Fruit fly (Drosophila melanogaster): ENCODE results near the gene CG6933.

The CG6933 gene

DNA sequence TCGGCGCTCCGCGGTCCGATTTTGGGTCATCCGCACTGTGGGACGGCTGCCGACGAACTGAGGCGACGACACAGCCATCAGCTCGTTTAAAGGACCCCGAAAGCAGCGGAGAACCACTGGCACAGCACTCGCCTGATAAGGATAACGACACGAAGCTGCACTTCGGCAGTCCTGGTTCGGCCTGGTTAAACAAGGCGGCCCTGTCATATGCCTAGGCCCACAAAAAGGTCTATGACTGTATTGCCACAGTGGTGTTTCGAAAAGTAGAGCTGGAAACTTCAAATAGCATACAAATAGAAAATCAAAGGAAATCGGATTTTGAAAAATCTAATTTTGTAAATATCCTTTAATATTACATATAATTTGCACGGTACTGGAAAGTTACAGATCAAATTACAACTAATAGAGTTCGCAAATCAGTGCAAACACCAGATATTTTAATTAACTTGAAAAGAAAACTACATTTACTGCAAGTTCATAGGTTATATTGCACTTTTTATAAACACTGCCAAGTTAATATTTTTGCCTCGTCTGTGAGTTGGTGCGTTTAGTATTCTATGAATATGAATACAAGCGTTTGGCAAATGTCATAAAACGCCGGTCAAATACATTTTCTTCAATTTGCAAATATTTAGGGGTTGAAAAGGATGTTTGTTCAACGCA is 34.9 kb downstream of the CG6933 start:
- TF ChIP-seq CG14655 (GFP tag; optimal IDR thresholded peaks at IDR 0.05) (peak; percentile 70), EcR (GFP tag; optimal IDR thresholded peaks at IDR 0.05) (peak; percentile 1), Pif1A (GFP tag; optimal IDR thresholded peaks at IDR 0.05) (peak; percentile 0), rn (GFP tag; IDR thresholded peaks at IDR 0.05) (no peak), CG8301 (tag; optimal IDR thresholded peaks at IDR 0.05) (peak; percentile 41), CG15710 (tag; optimal IDR thresholded peaks at IDR 0.05) (peak; percentile 74), CG17806 (tag; optimal IDR thresholded peaks at IDR 0.05) (peak; percentile 25), Snoo (tag; optimal IDR thresholded peaks at IDR 0.05) (no peak), CG32121 (GFP tag; IDR thresholded peaks at IDR 0.05) (no peak), fd96Ca (GFP tag; IDR thresholded peaks at IDR 0.05) (no peak), CG34367 (tag; optimal IDR thresholded peaks at IDR 0.05) (peak; percentile 74), CG10348 (GFP tag; IDR thresholded peaks at IDR 0.05) (0 out of 2 replicates have a peak, but pooled peaks have one; percentile 35), CG4496 (GFP tag; IDR thresholded peaks at IDR 0.05) (no peak), Ets98B (GFP tag; IDR thresholded peaks at IDR 0.05) (no peak), CG8159 (tag; optimal IDR thresholded peaks at IDR 0.05) (peak; percentile 63), CG12605 (GFP tag; IDR thresholded peaks at IDR 0.05) (no peak), CG9948 (tag; optimal IDR thresholded peaks at IDR 0.05) (peak; percentile 57), CG13204 (GFP tag; optimal IDR thresholded peaks at IDR 0.05) (no peak), gl (tag; optimal IDR thresholded peaks at IDR 0.05) (no peak), Pif1B (GFP tag; optimal IDR thresholded peaks at IDR 0.05) (peak; percentile 23), D1 (tag; optimal IDR thresholded peaks at IDR 0.05) (no peak)

DNA sequence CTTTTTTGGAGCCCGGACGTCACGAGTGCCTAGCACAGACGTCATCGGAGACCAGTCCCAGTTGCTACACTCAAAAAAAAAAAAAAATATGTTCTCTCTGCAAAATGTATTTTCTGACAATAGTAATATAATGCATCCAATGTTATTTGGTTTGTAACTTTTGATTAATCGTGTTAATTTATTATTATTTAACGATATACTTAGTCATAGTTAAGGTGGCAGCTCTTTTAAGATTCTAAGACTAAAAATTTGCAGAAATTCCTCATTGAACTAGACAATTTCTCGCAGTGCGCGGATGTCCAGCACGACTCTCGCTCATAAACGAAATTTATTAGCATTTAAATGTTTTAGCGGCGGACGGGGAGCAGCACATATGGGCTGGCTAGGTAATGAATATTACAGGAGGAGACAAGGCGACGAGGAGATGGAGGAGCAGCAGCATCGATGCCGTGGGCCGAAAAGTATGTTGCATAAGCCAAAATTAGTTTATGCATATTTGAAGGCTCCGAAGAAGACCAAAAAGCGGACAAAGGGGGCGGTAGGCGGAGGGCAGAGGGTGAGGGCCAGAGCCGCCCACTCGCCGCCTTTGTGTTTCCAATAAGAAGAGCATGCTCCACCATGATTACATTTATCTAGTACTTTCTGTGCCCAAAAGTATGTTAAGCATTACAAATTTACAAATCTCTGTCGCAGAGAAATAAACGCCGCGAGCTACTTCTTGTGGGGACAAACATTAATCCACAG is 36.7 kb downstream of the CG6933 start:
- TF ChIP-seq CG8159 (tag; optimal IDR thresholded peaks at IDR 0.05): peak; percentile 78
- TF ChIP-seq CG34367 (tag; optimal IDR thresholded peaks at IDR 0.05): peak; percentile 58
- TF ChIP-seq gl (tag; optimal IDR thresholded peaks at IDR 0.05): peak; percentile 7
- TF ChIP-seq fd96Ca (GFP tag; IDR thresholded peaks at IDR 0.05): 0 out of 3 replicates have a peak, but pooled peaks have one; percentile 40
- no peak for TF ChIP-seq EcR (GFP tag; optimal IDR thresholded peaks at IDR 0.05)
- TF ChIP-seq CG15710 (tag; optimal IDR thresholded peaks at IDR 0.05): peak; percentile 74
- no peak; the same call in 1 of the 3 replicates for TF ChIP-seq CG4496 (GFP tag; IDR thresholded peaks at IDR 0.05)
- TF ChIP-seq CG32121 (GFP tag; IDR thresholded peaks at IDR 0.05): 0 out of 2 replicates have a peak, but pooled peaks have one; percentile 23
- peak; percentile 68 for TF ChIP-seq CG8301 (tag; optimal IDR thresholded peaks at IDR 0.05)
- TF ChIP-seq Ets98B (GFP tag; IDR thresholded peaks at IDR 0.05): peak; percentile 20
- TF ChIP-seq CG14655 (GFP tag; optimal IDR thresholded peaks at IDR 0.05): peak; percentile 73
- TF ChIP-seq Pif1A (GFP tag; optimal IDR thresholded peaks at IDR 0.05): peak; percentile 58
- peak; percentile 73 for TF ChIP-seq CG17806 (tag; optimal IDR thresholded peaks at IDR 0.05)
- peak; percentile 57 for TF ChIP-seq Pif1B (GFP tag; optimal IDR thresholded peaks at IDR 0.05)
- peak; percentile 64 for TF ChIP-seq CG9948 (tag; optimal IDR thresholded peaks at IDR 0.05)
- no peak for TF ChIP-seq rn (GFP tag; IDR thresholded peaks at IDR 0.05)

DNA sequence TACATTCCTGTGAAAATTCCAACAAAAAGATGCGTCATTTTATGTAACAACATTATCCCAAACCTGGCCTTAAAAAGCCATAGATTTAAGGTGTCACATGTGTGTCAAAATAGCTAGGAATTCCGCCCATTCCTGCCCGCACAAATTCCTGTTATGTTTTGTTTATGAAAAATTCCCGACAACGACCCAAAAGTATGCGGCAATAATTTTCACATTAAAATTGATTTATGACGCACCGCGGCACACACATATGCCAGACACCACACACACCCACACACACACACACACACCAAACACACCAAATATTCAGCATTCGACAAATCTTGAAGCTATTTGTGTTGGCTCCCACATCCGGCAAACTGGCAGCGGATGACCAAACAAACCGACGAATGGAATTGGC is 37.4 kb downstream of the CG6933 start:
- TF ChIP-seq D1 (tag; optimal IDR thresholded peaks at IDR 0.05): no peak
- TF ChIP-seq CG15710 (tag; optimal IDR thresholded peaks at IDR 0.05): no peak

DNA sequence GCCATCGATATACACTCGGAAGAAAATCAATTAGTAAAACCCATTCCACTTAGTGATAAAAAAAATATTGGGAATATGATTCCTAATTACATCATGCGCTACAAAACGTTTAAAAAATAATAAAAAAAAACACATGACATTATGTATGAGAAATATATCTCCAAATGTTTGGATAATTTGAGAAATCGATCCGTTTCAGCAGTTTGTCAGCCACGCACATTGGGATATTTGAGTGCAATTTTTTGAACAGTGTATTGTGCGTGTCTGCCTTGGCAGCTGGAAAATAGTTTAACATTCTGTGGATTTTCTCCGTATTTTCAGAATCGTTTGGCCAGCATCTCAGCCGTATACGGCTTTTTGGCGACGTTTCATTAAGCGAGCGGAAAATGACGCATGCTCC is 42.1 kb downstream of the CG6933 start:
- TF ChIP-seq CG10348 (GFP tag; IDR thresholded peaks at IDR 0.05) (no peak), CG8301 (tag; optimal IDR thresholded peaks at IDR 0.05) (no peak), EcR (GFP tag; optimal IDR thresholded peaks at IDR 0.05) (no peak), rn (GFP tag; IDR thresholded peaks at IDR 0.05) (no peak), fd96Ca (GFP tag; IDR thresholded peaks at IDR 0.05) (no peak), Pif1B (GFP tag; optimal IDR thresholded peaks at IDR 0.05) (no peak), CG17806 (tag; optimal IDR thresholded peaks at IDR 0.05) (no peak), Pif1A (GFP tag; optimal IDR thresholded peaks at IDR 0.05) (no peak), CG8159 (tag; optimal IDR thresholded peaks at IDR 0.05) (no peak), CG9948 (tag; optimal IDR thresholded peaks at IDR 0.05) (no peak), Snoo (tag; optimal IDR thresholded peaks at IDR 0.05) (no peak), CG4496 (GFP tag; IDR thresholded peaks at IDR 0.05) (no peak), CG13204 (GFP tag; optimal IDR thresholded peaks at IDR 0.05) (no peak), CG14655 (GFP tag; optimal IDR thresholded peaks at IDR 0.05) (no peak), D1 (tag; optimal IDR thresholded peaks at IDR 0.05) (no peak), Ets98B (GFP tag; IDR thresholded peaks at IDR 0.05) (no peak), CG12605 (GFP tag; IDR thresholded peaks at IDR 0.05) (no peak), gl (tag; optimal IDR thresholded peaks at IDR 0.05) (no peak), CG32121 (GFP tag; IDR thresholded peaks at IDR 0.05) (no peak), CG15710 (tag; optimal IDR thresholded peaks at IDR 0.05) (no peak)

DNA sequence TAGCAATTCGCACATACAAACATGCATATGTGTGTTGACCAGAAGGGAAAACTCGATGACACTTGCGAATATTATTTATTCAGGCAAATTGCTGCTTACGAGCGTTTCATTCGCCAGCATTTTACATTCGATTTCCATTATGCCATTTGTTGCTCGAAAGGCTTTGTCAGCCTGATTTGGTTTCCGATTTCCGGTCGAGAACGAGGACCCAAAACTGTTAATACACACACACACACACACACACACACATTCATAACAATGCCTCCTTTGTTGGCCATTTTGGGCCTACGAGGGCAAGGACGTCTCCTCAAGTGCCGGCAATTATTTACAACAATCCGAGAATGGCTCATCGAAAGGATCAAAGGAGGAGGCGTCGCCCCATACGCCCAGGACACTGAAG is 42.5 kb downstream of the CG6933 start:
- TF ChIP-seq fd96Ca (GFP tag; IDR thresholded peaks at IDR 0.05): no peak
- no peak for TF ChIP-seq CG10348 (GFP tag; IDR thresholded peaks at IDR 0.05)
- no peak for TF ChIP-seq CG8159 (tag; optimal IDR thresholded peaks at IDR 0.05)
- no peak for TF ChIP-seq Ets98B (GFP tag; IDR thresholded peaks at IDR 0.05)
- TF ChIP-seq CG9948 (tag; optimal IDR thresholded peaks at IDR 0.05): no peak
- no peak for TF ChIP-seq CG8301 (tag; optimal IDR thresholded peaks at IDR 0.05)
- TF ChIP-seq CG32121 (GFP tag; IDR thresholded peaks at IDR 0.05): no peak
- no peak for TF ChIP-seq EcR (GFP tag; optimal IDR thresholded peaks at IDR 0.05)
- TF ChIP-seq D1 (tag; optimal IDR thresholded peaks at IDR 0.05): no peak
- TF ChIP-seq CG34367 (tag; optimal IDR thresholded peaks at IDR 0.05): no peak
- no peak for TF ChIP-seq CG14655 (GFP tag; optimal IDR thresholded peaks at IDR 0.05)

Data from whole organism, pupa.